Fruit fly (Drosophila melanogaster) whole organism, prepupa: ENCODE measurements around the gene cocoon.
A peak's percentile ranks its signal among the peaks of the same experiment; 100 is the strongest.

Experiments used
- CG10631 ChIP-seq: fragments of 200-800 bp; sonication (Bioruptor generic); optimal IDR thresholded peaks from 2 replicates; lab custom pipeline; 2016; ENCODE audit warnings: missing biosample characterization, missing genetic modification characterization
- CG15336 ChIP-seq: fragments of 200-800 bp; sonication (Bioruptor generic); IDR thresholded peaks from 2 replicates; pipeline ENCODE4 v1.3.6; 2022; ENCODE audit warnings: missing biosample characterization, missing genetic modification characterization
- CG3032 ChIP-seq: fragments of 200-800 bp; optimal IDR thresholded peaks from 2 replicates; lab custom pipeline; 2019; ENCODE audit warnings: missing biosample characterization, mild to moderate bottlenecking, missing genetic modification characterization, moderate library complexity
- CG31627 ChIP-seq: fragments of 200-800 bp; sonication (Bioruptor generic); optimal IDR thresholded peaks from 3 replicates; lab custom pipeline; 2016; ENCODE audit warnings: missing biosample characterization, missing genetic modification characterization
- CG6808 ChIP-seq: fragments of 200-800 bp; sonication (Bioruptor generic); optimal IDR thresholded peaks from 3 replicates; lab custom pipeline; 2017; ENCODE audit warnings: missing biosample characterization, missing genetic modification characterization, mild to moderate bottlenecking, moderate library complexity, missing genetic modification reagents
- Eip78C ChIP-seq: fragments of 200-800 bp; sonication (Bioruptor generic); peaks from one replicate; lab custom pipeline; 2016; ENCODE audit warnings: missing biosample characterization, missing genetic modification characterization
- Gug ChIP-seq: fragments of 200-800 bp; sonication (Bioruptor generic); IDR thresholded peaks from 2 replicates; pipeline ENCODE4 v1.3.6; 2022; ENCODE audit warnings: missing biosample characterization, missing genetic modification characterization
- acj6 ChIP-seq: fragments of 200-800 bp; sonication (Bioruptor generic); optimal IDR thresholded peaks from 3 replicates; lab custom pipeline; 2016; ENCODE audit warnings: missing biosample characterization, missing genetic modification characterization
- fd59A ChIP-seq: fragments of 200-800 bp; sonication (Bioruptor generic); optimal IDR thresholded peaks from 2 replicates; lab custom pipeline; 2017; ENCODE audit warnings: missing biosample characterization, mild to moderate bottlenecking, missing genetic modification characterization, missing genetic modification reagents
- lz ChIP-seq: fragments of 200-800 bp; sonication (Bioruptor generic); optimal IDR thresholded peaks from 3 replicates; lab custom pipeline; 2016; ENCODE audit warnings: missing biosample characterization, missing genetic modification characterization
- svp ChIP-seq: fragments of 200-800 bp; sonication (Bioruptor generic); peaks from one replicate; lab custom pipeline; 2016; ENCODE audit warnings: missing biosample characterization, missing genetic modification characterization

- TF ChIP-seq CG10631 (GFP tag; lab: Kevin White, UChicago), result no peak
- TF ChIP-seq svp (GFP tag; lab: Kevin White, UChicago), result no peak
- peak; percentile 48; the same call in 1 of the 2 replicates for TF ChIP-seq CG15336 (GFP tag; lab: Robert Waterston, UW)
- TF ChIP-seq Gug (GFP tag; lab: Robert Waterston, UW), result no peak
- TF ChIP-seq Eip78C (GFP tag; lab: Kevin White, UChicago), result peak; percentile 65
- no peak for TF ChIP-seq acj6 (GFP tag; lab: Kevin White, UChicago)
- no peak for TF ChIP-seq CG3032 (tag; lab: Kevin White, UChicago)
- no peak for TF ChIP-seq CG6808 (GFP tag; lab: Kevin White, UChicago)
- no peak for TF ChIP-seq lz (GFP tag; lab: Kevin White, UChicago)
- no peak for TF ChIP-seq fd59A
- no peak for TF ChIP-seq CG31627 (GFP tag; lab: Kevin White, UChicago)
Observed at dm6 chr3L:15514405-15514804, 40.5 kb upstream of the cocoon start.
